Fruit fly (Drosophila melanogaster): ENCODE data around the gene CG17110.

DNA sequence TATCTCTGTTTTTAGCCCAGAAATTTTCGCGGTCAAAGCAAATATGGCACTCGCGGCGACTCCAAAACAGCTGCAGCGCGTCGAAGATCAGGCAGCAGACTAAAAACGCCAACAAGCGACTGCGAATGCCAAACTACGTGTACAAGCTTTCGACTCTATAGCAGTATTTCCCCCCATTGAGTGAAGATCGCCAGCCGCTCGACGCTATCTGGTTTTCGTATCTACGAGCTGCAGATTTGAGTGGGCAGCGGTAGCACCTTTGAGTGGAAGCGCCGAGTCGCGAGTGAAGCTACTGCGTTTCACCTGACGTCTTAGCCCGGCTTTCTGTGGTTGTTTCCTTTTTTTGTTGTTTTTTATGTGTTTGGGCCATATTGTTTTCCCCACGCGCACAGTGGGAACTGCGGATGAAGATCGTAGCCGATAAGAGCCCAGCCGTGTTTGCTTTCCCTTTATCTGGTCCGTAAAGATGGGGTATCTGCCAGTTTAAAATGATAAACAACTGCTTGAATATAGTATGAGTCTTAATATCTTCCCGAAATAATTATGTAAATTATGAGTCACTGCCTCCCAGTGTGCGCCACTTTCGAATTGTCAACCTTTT lies 43.3 kb upstream of the CG17110 start, which contains the start of gene CG17121:
- TF ChIP-seq Hand (GFP tag; optimal IDR thresholded peaks at IDR 0.05) = no peak
- no peak for TF ChIP-seq CG8478 (optimal IDR thresholded peaks at IDR 0.05)
- TF ChIP-seq so (GFP tag; IDR thresholded peaks at IDR 0.05) = no peak
- TF ChIP-seq crol (GFP tag; IDR thresholded peaks at IDR 0.05) = no peak
- no peak for TF ChIP-seq psq (GFP tag; optimal IDR thresholded peaks at IDR 0.05)
- TF ChIP-seq CG15514 (GFP tag; optimal IDR thresholded peaks at IDR 0.05) = no peak
- no peak for TF ChIP-seq Hey (tag; optimal IDR thresholded peaks at IDR 0.05)
- TF ChIP-seq CG12659 (GFP tag; optimal IDR thresholded peaks at IDR 0.05) = no peak
- TF ChIP-seq H15 (GFP tag; IDR thresholded peaks at IDR 0.05) = no peak

Measured in whole organism, embryonic.